Worm (Caenorhabditis elegans) whole organism, L2 larva: ENCODE results near the gene sul-3.

ENCODE experiments used
- lin-39 ChIP-seq: fragments of 150-350 bp; optimal IDR thresholded peaks from 2 replicates; lab custom pipeline; 2014; ENCODE audit warnings: missing biosample characterization, missing genetic modification reagents, missing genetic modification characterization
- nhr-11 ChIP-seq: fragments of 150-350 bp; optimal IDR thresholded peaks from 2 replicates; lab custom pipeline; 2014; ENCODE audit warnings: missing biosample characterization, missing genetic modification characterization
- nhr-12 ChIP-seq: fragments of 150-350 bp; optimal IDR thresholded peaks from 2 replicates; lab custom pipeline; 2014; ENCODE audit warnings: missing biosample characterization, missing genetic modification characterization
- sem-4 ChIP-seq: fragments of 150-350 bp; optimal IDR thresholded peaks from 2 replicates; lab custom pipeline; 2014; ENCODE audit warnings: missing biosample characterization, missing genetic modification reagents, missing genetic modification characterization

ce11 chrX:7881307-7881706 is 47.3 kb upstream of the sul-3 start:
- TF ChIP-seq nhr-11 (tag; lab: Kevin White, UChicago) (no peak), sem-4 (no peak), nhr-12 (tag; lab: Kevin White, UChicago) (no peak), lin-39 (tag; lab: Kevin White, UChicago) (no peak)
